Worm (Caenorhabditis elegans): ENCODE data around the gene C31G12.1.

The C31G12.1 gene

DNA sequence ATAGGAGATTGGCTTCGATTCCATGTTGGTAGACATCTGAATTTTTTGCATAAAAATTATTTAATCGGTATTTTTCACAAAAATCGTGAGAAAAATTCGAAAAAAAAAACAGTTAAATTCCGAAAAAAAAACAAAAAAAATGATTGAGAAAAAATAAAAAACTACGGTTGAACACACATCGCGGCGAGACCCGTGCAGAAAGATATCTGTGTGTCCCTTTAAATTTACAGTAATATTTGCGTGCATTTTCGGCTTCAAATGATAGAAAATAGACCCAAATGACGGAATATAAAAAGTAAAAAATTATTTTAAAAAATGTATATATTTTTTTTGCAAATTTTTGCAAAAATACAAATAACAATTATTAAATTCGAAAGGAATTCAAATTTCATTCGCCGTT, 42.1 kb upstream of the C31G12.1 start:
- no peak for TF ChIP-seq unc-62 (GFP tag; optimal IDR thresholded peaks at IDR 0.05)
- no peak for TF ChIP-seq ces-1 (GFP tag; optimal IDR thresholded peaks at IDR 0.05)
- no peak for TF ChIP-seq ama-1 (optimal IDR thresholded peaks at IDR 0.05)
- no peak for TF ChIP-seq fkh-4 (tag; optimal IDR thresholded peaks at IDR 0.05; ENCODE audit: borderline replicate concordance)
- TF ChIP-seq lin-35 (GFP tag; optimal IDR thresholded peaks at IDR 0.05) = no peak
- no peak for TF ChIP-seq aly-2 (tag; optimal IDR thresholded peaks at IDR 0.05)
- no peak for TF ChIP-seq nhr-47 (tag; optimal IDR thresholded peaks at IDR 0.05)
- TF ChIP-seq dsc-1 (tag; optimal IDR thresholded peaks at IDR 0.05) = no peak
- TF ChIP-seq snpc-4 (tag; optimal IDR thresholded peaks at IDR 0.05) = no peak
- TF ChIP-seq ceh-82 (tag; optimal IDR thresholded peaks at IDR 0.05) = no peak
- TF ChIP-seq sox-4 (tag; optimal IDR thresholded peaks at IDR 0.05) = no peak
- no peak for TF ChIP-seq lsy-2 (tag; optimal IDR thresholded peaks at IDR 0.05)
- TF ChIP-seq zip-4 (GFP tag; optimal IDR thresholded peaks at IDR 0.05) = no peak

DNA sequence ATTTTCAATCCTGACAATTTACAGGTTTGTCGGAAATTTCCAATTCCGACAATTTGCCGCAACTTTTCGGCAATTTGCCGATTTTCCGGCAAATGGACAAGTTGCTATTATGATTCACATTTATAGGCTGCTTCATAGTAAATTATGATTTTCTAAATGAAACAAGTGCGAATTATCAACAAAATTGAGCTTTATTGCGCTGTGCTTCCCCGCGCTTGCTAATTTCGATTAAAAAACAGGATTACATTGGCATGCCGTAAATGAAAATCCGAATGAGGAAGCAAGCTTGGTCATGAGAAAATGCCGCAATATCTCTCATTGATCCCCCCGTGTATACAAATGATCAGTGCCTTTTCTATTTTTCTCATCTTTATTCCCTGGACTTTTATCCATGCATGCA, 41.1 kb upstream of the C31G12.1 start, which contains the start of gene Y37H2A.10:
Y37H2A.10 (plus strand) TSS at position 301 of the 400 bp plus-strand sequence.
- no peak for TF ChIP-seq aha-1 (tag; optimal IDR thresholded peaks at IDR 0.05)
- TF ChIP-seq nhr-19 (GFP tag; conservative IDR thresholded peaks at IDR 0.05) = no peak
- TF ChIP-seq ceh-82 (tag; optimal IDR thresholded peaks at IDR 0.05) = no peak
- no peak for TF ChIP-seq swsn-7 (tag; optimal IDR thresholded peaks at IDR 0.05)
- no peak for TF ChIP-seq elt-3 (tag; optimal IDR thresholded peaks at IDR 0.05)
- no peak for TF ChIP-seq nhr-20 (tag; optimal IDR thresholded peaks at IDR 0.05)
- TF ChIP-seq fkh-10 (GFP tag; optimal IDR thresholded peaks at IDR 0.05) = no peak
- no peak for TF ChIP-seq pag-3 (tag; optimal IDR thresholded peaks at IDR 0.05; ENCODE audit: borderline replicate concordance, insufficient read depth)
- no peak for TF ChIP-seq mep-1 (tag; optimal IDR thresholded peaks at IDR 0.05)
- no peak for TF ChIP-seq mef-2 (tag; optimal IDR thresholded peaks at IDR 0.05)
- no peak for TF ChIP-seq nhr-84 (tag; optimal IDR thresholded peaks at IDR 0.05)
- no peak for TF ChIP-seq mab-9 (GFP tag; IDR thresholded peaks at IDR 0.05)
- TF ChIP-seq fkh-4 (tag; optimal IDR thresholded peaks at IDR 0.05; ENCODE audit: borderline replicate concordance) = no peak
- no peak for TF ChIP-seq elt-2 (tag; optimal IDR thresholded peaks at IDR 0.05)
- TF ChIP-seq hlh-4 (tag; optimal IDR thresholded peaks at IDR 0.05) = no peak
- TF ChIP-seq lsy-2 (tag; optimal IDR thresholded peaks at IDR 0.05) = no peak
- no peak for TF ChIP-seq ceh-90 (tag; optimal IDR thresholded peaks at IDR 0.05)

DNA sequence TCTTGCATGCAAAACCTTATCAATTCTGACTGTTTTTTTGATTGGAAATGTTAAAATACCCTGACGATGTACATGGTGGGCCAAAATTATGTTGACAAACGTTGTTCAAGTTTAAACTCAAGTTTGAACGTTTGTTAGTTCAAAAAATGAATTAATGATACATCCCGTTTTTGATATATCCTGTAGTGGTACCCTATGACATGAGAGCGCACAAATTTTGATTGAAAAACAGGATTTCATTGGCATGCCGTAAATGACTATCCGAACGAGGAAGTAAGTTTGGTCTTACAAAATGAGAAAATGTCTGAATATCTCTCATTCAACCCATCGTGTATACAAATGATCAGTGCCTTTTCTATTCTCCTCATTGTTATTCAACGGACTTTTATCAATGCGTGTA, 38.6 kb upstream of the C31G12.1 start, which contains the start of gene Y37H2A.11:
Y37H2A.11 (plus strand) TSS at position 301 of the 400 bp plus-strand sequence.
- TF ChIP-seq ceh-90 (tag; optimal IDR thresholded peaks at IDR 0.05) = no peak
- no peak for TF ChIP-seq aha-1 (tag; optimal IDR thresholded peaks at IDR 0.05)
- TF ChIP-seq lir-3 (tag; optimal IDR thresholded peaks at IDR 0.05; ENCODE audit: poor library complexity) = no peak
- no peak for TF ChIP-seq nhr-20 (tag; optimal IDR thresholded peaks at IDR 0.05)
- no peak for TF ChIP-seq sup-37 (GFP tag; optimal IDR thresholded peaks at IDR 0.05)
- TF ChIP-seq mab-9 (GFP tag; IDR thresholded peaks at IDR 0.05) = no peak
- no peak for TF ChIP-seq sox-4 (tag; optimal IDR thresholded peaks at IDR 0.05)
- TF ChIP-seq unc-98 (GFP tag; IDR thresholded peaks at IDR 0.05) = no peak
- TF ChIP-seq swsn-7 (tag; optimal IDR thresholded peaks at IDR 0.05) = no peak
- no peak for TF ChIP-seq nhr-237 (tag; optimal IDR thresholded peaks at IDR 0.05)
- no peak for TF ChIP-seq nhr-85 (tag)
- TF ChIP-seq nhr-47 (tag; optimal IDR thresholded peaks at IDR 0.05) = no peak
- no peak for TF ChIP-seq jun-1 (tag; optimal IDR thresholded peaks at IDR 0.05)
- TF ChIP-seq irx-1 (tag; optimal IDR thresholded peaks at IDR 0.05) = no peak
- no peak for TF ChIP-seq xbp-1 (tag; optimal IDR thresholded peaks at IDR 0.05)

DNA sequence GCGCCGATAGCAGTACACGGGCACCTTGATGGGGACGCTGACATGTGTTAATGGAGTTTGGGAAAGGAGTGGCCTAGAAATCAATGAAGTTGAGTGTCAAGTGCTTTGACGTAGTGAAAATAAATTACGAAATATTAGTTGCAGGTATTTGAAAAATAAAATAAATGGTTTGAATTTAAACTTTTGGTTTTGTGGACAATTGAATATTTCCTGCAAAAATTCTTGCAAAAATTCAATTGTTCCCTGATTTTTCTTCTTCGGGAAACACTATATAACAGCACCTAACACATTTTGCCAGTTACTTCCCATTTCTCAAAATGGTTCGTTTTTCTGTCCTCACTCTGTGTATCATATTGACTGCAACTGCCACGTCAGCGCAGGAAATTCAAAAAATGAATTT, 37.2 kb upstream of the C31G12.1 start, which contains the start of gene Y37H2A.13:
Y37H2A.13 (plus strand) TSS at position 301 of the 400 bp plus-strand sequence.
- TF ChIP-seq ets-5 (GFP tag; IDR thresholded peaks at IDR 0.05) (no peak), unc-86 (tag; optimal IDR thresholded peaks at IDR 0.05) (no peak), lin-39 (tag; optimal IDR thresholded peaks at IDR 0.05) (no peak), lsy-2 (tag; optimal IDR thresholded peaks at IDR 0.05) (no peak), vab-15 (tag; optimal IDR thresholded peaks at IDR 0.05) (no peak), unc-98 (GFP tag; IDR thresholded peaks at IDR 0.05) (no peak), pax-3 (tag; optimal IDR thresholded peaks at IDR 0.05) (no peak), lin-15B (tag; optimal IDR thresholded peaks at IDR 0.05) (no peak), snu-23 (GFP tag; optimal IDR thresholded peaks at IDR 0.05) (no peak), nhr-237 (tag; optimal IDR thresholded peaks at IDR 0.05) (no peak)
